Worm (Caenorhabditis elegans) whole organism, L3 larva: ENCODE data around the gene apt-9.

Experiments
- ceh-82 ChIP-seq: fragments of 150-350 bp; optimal IDR thresholded peaks from 2 replicates; lab custom pipeline; 2014; ENCODE audit warnings: missing biosample characterization, missing genetic modification characterization
- egl-27 ChIP-seq: sonication (generic microtip); optimal IDR thresholded peaks from 4 replicates; lab custom pipeline; 2017; ENCODE audit warnings: missing biosample characterization, missing genetic modification reagents, missing genetic modification characterization
- nhr-237 ChIP-seq: fragments of 150-350 bp; optimal IDR thresholded peaks from 2 replicates; lab custom pipeline; 2014; ENCODE audit warnings: missing biosample characterization, missing genetic modification characterization
- pqm-1 ChIP-seq: fragments of 150-350 bp; optimal IDR thresholded peaks from 2 replicates; lab custom pipeline; 2017; ENCODE audit warnings: missing biosample characterization, missing genetic modification characterization, inconsistent platforms
- snpc-4 ChIP-seq: fragments of 150-350 bp; optimal IDR thresholded peaks from 2 replicates; lab custom pipeline; 2014; ENCODE audit warnings: missing biosample characterization, missing genetic modification characterization
- ztf-4 ChIP-seq: fragments of 150-350 bp; optimal IDR thresholded peaks from 2 replicates; lab custom pipeline; 2014; ENCODE audit warnings: missing biosample characterization, missing genetic modification characterization

DNA sequence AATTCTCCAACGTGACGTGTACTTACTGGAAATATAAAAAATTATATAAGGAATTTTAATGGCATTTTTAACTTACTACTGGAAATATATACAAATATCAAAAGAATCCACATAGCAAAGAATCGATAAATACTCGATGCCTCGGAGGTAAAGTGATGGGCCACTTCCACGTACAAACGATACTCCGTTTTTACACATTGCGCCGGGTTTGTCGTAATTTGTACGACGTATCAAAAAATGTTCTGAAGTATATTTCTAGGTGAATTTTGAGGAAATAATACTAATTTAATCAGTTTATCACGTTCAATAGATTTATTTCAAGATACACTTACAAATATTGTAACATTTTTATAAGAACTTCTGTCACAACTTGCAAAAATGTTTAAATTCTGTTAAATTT is 52.5 kb downstream of the apt-9 start, which contains the start of gene R08B4.3:
- no peak for TF ChIP-seq ceh-82 (tag; lab: Kevin White, UChicago)
- TF ChIP-seq snpc-4 (tag; lab: Kevin White, UChicago), result no peak
- TF ChIP-seq nhr-237 (tag; lab: Kevin White, UChicago), result no peak
- no peak for TF ChIP-seq egl-27
- TF ChIP-seq ztf-4 (tag; lab: Kevin White, UChicago), result no peak
- no peak for TF ChIP-seq pqm-1 (tag; lab: Kevin White, UChicago)
